Worm (Caenorhabditis elegans) whole organism, young adult: ENCODE measurements around the gene dhs-20.

Experiments
- C06A6.2 ChIP-seq: fragments of 200-800 bp; sonication (Bioruptor generic); conservative IDR thresholded peaks from 2 replicates; pipeline ENCODE4 v1.3.6; 2022; ENCODE audit warnings: missing genetic modification characterization, missing compliant biosample characterization
- Y53F4B.3 ChIP-seq: fragments of 200-800 bp; sonication (Bioruptor generic); IDR thresholded peaks from 2 replicates; pipeline ENCODE4 v1.3.6; 2022; ENCODE audit warnings: missing genetic modification reagents, missing genetic modification characterization, missing compliant biosample characterization
- ama-1 ChIP-seq, 3 experiments: fragments of 150-350 bp in 1 of 3; sonication (generic microtip) in 2 of 3; optimal IDR thresholded peaks; 2 replicates each; lab custom pipeline; 2014 to 2018; ENCODE audit warnings: missing biosample characterization in 2 of 3, missing genetic modification characterization in 2 of 3, missing genetic modification reagents in 2 of 3
- ceh-91 ChIP-seq: fragments of 200-800 bp; sonication (Bioruptor generic); IDR thresholded peaks from 2 replicates; pipeline ENCODE4 v1.3.6; 2022; ENCODE audit warnings: missing genetic modification reagents, missing genetic modification characterization, missing compliant biosample characterization
- ekl-4 ChIP-seq: fragments of 200-800 bp; sonication (Bioruptor generic); IDR thresholded peaks from 2 replicates; pipeline ENCODE4 v1.3.6; 2022; ENCODE audit warnings: missing genetic modification reagents, missing genetic modification characterization, missing compliant biosample characterization
- pha-4 ChIP-seq: fragments of 150-350 bp; sonication (generic microtip); optimal IDR thresholded peaks from 2 replicates; lab custom pipeline; 2014; ENCODE audit warnings: missing biosample characterization, missing genetic modification reagents, missing genetic modification characterization
- rcor-1 ChIP-seq: fragments of 200-800 bp; sonication (Bioruptor generic); IDR thresholded peaks from 2 replicates; pipeline ENCODE4 v1.3.6; 2022; ENCODE audit warnings: missing genetic modification reagents, missing genetic modification characterization, missing compliant biosample characterization
- rpc-1 ChIP-seq, 2 experiments: fragments of 150-350 bp in 1 of 2; sonication (generic microtip) in 1 of 2; optimal IDR thresholded peaks; 2 replicates each; lab custom pipeline; 2014 to 2018; ENCODE audit warnings: missing biosample characterization in 1 of 2, missing genetic modification characterization in 1 of 2, missing genetic modification reagents in 1 of 2, missing genotype in 1 of 2
- snpc-1.3 ChIP-seq: sonication (generic microtip); optimal IDR thresholded peaks from 2 replicates; lab custom pipeline; 2017; ENCODE audit warnings: missing genetic modification characterization, mild to moderate bottlenecking, missing compliant biosample characterization, antibody characterized with exemption, moderate library complexity, missing genotype, missing genetic modification reagents; ENCODE audit not compliant: insufficient read depth
- ztf-28 ChIP-seq: fragments of 200-800 bp; sonication (Bioruptor generic); IDR thresholded peaks from 2 replicates; pipeline ENCODE4 v1.3.6; 2022; ENCODE audit warnings: missing genetic modification reagents, missing genetic modification characterization, missing compliant biosample characterization

DNA sequence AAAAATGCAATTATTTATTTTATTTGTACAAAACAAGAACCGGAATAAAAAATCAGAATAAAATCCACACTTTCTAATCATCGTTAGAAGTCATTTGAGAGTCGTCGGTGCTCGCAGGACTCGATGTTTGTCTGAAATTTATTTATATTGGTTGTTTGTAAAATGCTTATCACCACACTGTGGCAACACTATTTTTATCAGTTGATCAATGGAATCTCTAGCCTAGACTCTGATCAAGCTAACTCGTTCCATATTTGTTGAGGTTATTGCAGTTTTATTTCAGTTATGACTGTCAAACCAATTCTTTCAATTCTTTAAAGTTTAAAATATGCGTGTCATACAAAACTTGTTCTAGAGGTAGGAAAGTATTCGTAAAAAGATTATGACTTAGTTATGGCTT, at the start of gene dhs-20:
- TF ChIP-seq ceh-91 (GFP tag; lab: Robert Waterston, UW) (no peak), pha-4 (no peak), rcor-1 (GFP tag; lab: Robert Waterston, UW) (no peak), ztf-28 (GFP tag; lab: Robert Waterston, UW) (no peak), Y53F4B.3 (GFP tag; lab: Robert Waterston, UW) (no peak), ekl-4 (GFP tag; lab: Robert Waterston, UW) (no peak), rpc-1 (optimal IDR thresholded peaks at IDR 0.05; lab: Kevin White, UChicago) (no peak), rpc-1 (tag; optimal IDR thresholded peaks at IDR 0.05; lab: Kevin White, UChicago) (no peak), ama-1 (optimal IDR thresholded peaks at IDR 0.05; lab: Kevin White, UChicago) (no peak), ama-1 (GFP tag; optimal IDR thresholded peaks at IDR 0.05; lab: Kevin White, UChicago) (no peak), C06A6.2 (GFP tag; lab: Robert Waterston, UW) (no peak), snpc-1.3 (no peak)
